Worm (Caenorhabditis elegans) whole organism, L1 larva: ENCODE measurements around the gene F01G10.6.

Experiments
- C34B4.2 ChIP-seq: sonication (generic microtip); optimal IDR thresholded peaks from 2 replicates; lab custom pipeline; 2017; ENCODE audit warnings: mild to moderate bottlenecking, missing genetic modification characterization, missing compliant biosample characterization
- F16B12.6 ChIP-seq: fragments of 150-350 bp; optimal IDR thresholded peaks from 2 replicates; lab custom pipeline; 2014; ENCODE audit warnings: missing biosample characterization, missing genetic modification characterization
- alr-1 ChIP-seq: fragments of 200-800 bp; sonication (Bioruptor generic); optimal IDR thresholded peaks from 2 replicates; lab custom pipeline; 2018; ENCODE audit warnings: borderline replicate concordance, mild to moderate bottlenecking, missing genetic modification characterization, missing compliant biosample characterization
- ama-1 ChIP-seq: fragments of 150-350 bp; optimal IDR thresholded peaks from 2 replicates; lab custom pipeline; 2014
- blmp-1 ChIP-seq: fragments of 150-350 bp; optimal IDR thresholded peaks from 2 replicates; lab custom pipeline; 2014; ENCODE audit warnings: missing biosample characterization, missing genetic modification characterization
- ceh-8 ChIP-seq: fragments of 200-800 bp; sonication (Bioruptor generic); optimal IDR thresholded peaks from 2 replicates; lab custom pipeline; 2018; ENCODE audit warnings: mild to moderate bottlenecking, missing genetic modification characterization, moderate library complexity, missing compliant biosample characterization
- ceh-82 ChIP-seq, 3 experiments: fragments of 150-350 bp in 1 of 3; sonication (generic microtip) in 2 of 3; optimal IDR thresholded peaks; 2 replicates each; lab custom pipeline; 2014 to 2017; ENCODE audit warnings: missing biosample characterization in 3 of 3, missing genetic modification characterization in 3 of 3
- ceh-88 ChIP-seq: fragments of 200-800 bp; sonication (Bioruptor generic); IDR thresholded peaks from 2 replicates; pipeline ENCODE4 v1.3.6; 2022; ENCODE audit warnings: missing genetic modification characterization, missing compliant biosample characterization
- ceh-90 ChIP-seq: sonication (generic microtip); optimal IDR thresholded peaks from 2 replicates; lab custom pipeline; 2016; ENCODE audit warnings: missing genetic modification characterization, missing compliant biosample characterization
- ces-1 ChIP-seq: fragments of 150-350 bp; optimal IDR thresholded peaks from 2 replicates; lab custom pipeline; 2014; ENCODE audit warnings: missing biosample characterization, missing genetic modification reagents, missing genetic modification characterization
- efl-1 ChIP-seq, 4 experiments: fragments of 150-350 bp; optimal IDR thresholded peaks in 3 of 4; peaks in 1 of 4; 1 replicate in 1 of 4; 2 replicates in 3 of 4; lab custom pipeline; 2014; ENCODE audit warnings: missing biosample characterization in 2 of 4, missing genetic modification characterization in 2 of 4, missing genetic modification reagents in 2 of 4
- egl-27 ChIP-seq, 2 experiments: fragments of 150-350 bp in 1 of 2; sonication (generic microtip); optimal IDR thresholded peaks; 3 replicates each; lab custom pipeline; 2017 to 2018; ENCODE audit warnings: missing biosample characterization in 2 of 2, missing genetic modification characterization in 2 of 2, missing genetic modification reagents in 2 of 2
- elt-3 ChIP-seq, 6 experiments: fragments of 150-350 bp in 1 of 6; sonication (generic microtip); optimal IDR thresholded peaks; 2 replicates each; lab custom pipeline; 2017 to 2018; ENCODE audit warnings: missing biosample characterization in 6 of 6, missing genetic modification characterization in 6 of 6, inconsistent platforms in 1 of 6
- ets-5 ChIP-seq: fragments of 200-800 bp; sonication (Bioruptor generic); IDR thresholded peaks from 2 replicates; pipeline ENCODE4 v1.3.6; 2022; ENCODE audit warnings: missing genetic modification characterization, missing compliant biosample characterization
- fkh-10 ChIP-seq: sonication (generic microtip); optimal IDR thresholded peaks from 2 replicates; lab custom pipeline; 2017; ENCODE audit warnings: missing biosample characterization, missing genetic modification reagents, missing genetic modification characterization
- fkh-8 ChIP-seq: sonication (generic microtip); optimal IDR thresholded peaks from 2 replicates; lab custom pipeline; 2016; ENCODE audit warnings: mild to moderate bottlenecking, missing genetic modification characterization, missing compliant biosample characterization
- grh-1 ChIP-seq: fragments of 200-800 bp; sonication (Bioruptor generic); IDR thresholded peaks from 2 replicates; pipeline ENCODE4 v1.3.6; 2022; ENCODE audit warnings: missing genetic modification reagents, missing genetic modification characterization, missing compliant biosample characterization
- hlh-4 ChIP-seq: sonication (generic microtip); optimal IDR thresholded peaks from 2 replicates; lab custom pipeline; 2016; ENCODE audit warnings: mild to moderate bottlenecking, missing genetic modification characterization, missing compliant biosample characterization
- hpl-2 ChIP-seq: fragments of 150-350 bp; optimal IDR thresholded peaks from 2 replicates; lab custom pipeline; 2014; ENCODE audit warnings: missing biosample characterization, missing genetic modification reagents, missing genetic modification characterization
- irx-1 ChIP-seq: sonication (generic microtip); optimal IDR thresholded peaks from 2 replicates; lab custom pipeline; 2016; ENCODE audit warnings: missing genetic modification characterization, missing compliant biosample characterization
- isw-1 ChIP-seq: fragments of 200-800 bp; sonication (Bioruptor generic); IDR thresholded peaks from 2 replicates; pipeline ENCODE4 v1.3.6; 2022; ENCODE audit warnings: missing genetic modification characterization, missing compliant biosample characterization
- lin-14 ChIP-seq: fragments of 200-800 bp; sonication (Bioruptor generic); optimal IDR thresholded peaks from 2 replicates; lab custom pipeline; 2018; ENCODE audit warnings: mild to moderate bottlenecking, missing genetic modification characterization, moderate library complexity, missing compliant biosample characterization
- lin-35 ChIP-seq, 2 experiments: fragments of 150-350 bp; optimal IDR thresholded peaks; 2 replicates each; lab custom pipeline; 2014; ENCODE audit warnings: missing biosample characterization in 2 of 2, missing genetic modification characterization in 2 of 2, missing genetic modification reagents in 2 of 2
- lsy-2 ChIP-seq, 2 experiments: fragments of 150-350 bp; optimal IDR thresholded peaks; 2 replicates each; lab custom pipeline; 2014; ENCODE audit warnings: missing biosample characterization in 2 of 2, missing genetic modification characterization in 2 of 2
- mdl-1 ChIP-seq, 2 experiments: fragments of 150-350 bp; optimal IDR thresholded peaks; 2 replicates each; lab custom pipeline; 2014 to 2017; ENCODE audit warnings: missing biosample characterization in 2 of 2, missing genetic modification characterization in 2 of 2, inconsistent platforms in 1 of 2
- nhr-11 ChIP-seq: fragments of 150-350 bp; optimal IDR thresholded peaks from 2 replicates; lab custom pipeline; 2014; ENCODE audit warnings: missing biosample characterization, missing genetic modification characterization
- nhr-12 ChIP-seq: sonication (generic microtip); optimal IDR thresholded peaks from 2 replicates; lab custom pipeline; 2017; ENCODE audit warnings: missing biosample characterization, missing genetic modification characterization
- nhr-19 ChIP-seq: fragments of 200-800 bp; sonication (Bioruptor generic); conservative IDR thresholded peaks from 2 replicates; pipeline ENCODE4 v1.3.6; 2022; ENCODE audit warnings: missing genetic modification characterization, missing compliant biosample characterization
- nhr-20 ChIP-seq: sonication (generic microtip); optimal IDR thresholded peaks from 2 replicates; lab custom pipeline; 2016; ENCODE audit warnings: mild to moderate bottlenecking, missing genetic modification characterization, missing compliant biosample characterization
- nhr-28 ChIP-seq: fragments of 150-350 bp; optimal IDR thresholded peaks from 2 replicates; lab custom pipeline; 2014; ENCODE audit warnings: missing biosample characterization, missing genetic modification characterization
- nhr-47 ChIP-seq: sonication (generic microtip); optimal IDR thresholded peaks from 2 replicates; lab custom pipeline; 2016; ENCODE audit warnings: mild to moderate bottlenecking, missing genetic modification characterization, moderate library complexity, missing compliant biosample characterization
- nhr-71 ChIP-seq: sonication (generic microtip); optimal IDR thresholded peaks from 2 replicates; lab custom pipeline; 2016; ENCODE audit warnings: mild to moderate bottlenecking, missing genetic modification characterization, moderate library complexity, missing compliant biosample characterization
- nhr-76 ChIP-seq: sonication (generic microtip); optimal IDR thresholded peaks from 2 replicates; lab custom pipeline; 2017; ENCODE audit warnings: missing biosample characterization, missing genetic modification characterization
- nhr-77 ChIP-seq: fragments of 150-350 bp; optimal IDR thresholded peaks from 2 replicates; lab custom pipeline; 2014; ENCODE audit warnings: missing biosample characterization, missing genetic modification characterization
- nhr-85 ChIP-seq: sonication (generic microtip); peaks from one replicate; lab custom pipeline; 2016; ENCODE audit warnings: missing genetic modification characterization, inconsistent platforms, missing compliant biosample characterization
- pqm-1 ChIP-seq: sonication (generic microtip); optimal IDR thresholded peaks from 3 replicates; lab custom pipeline; 2017; ENCODE audit warnings: missing biosample characterization, missing genetic modification characterization
- rnt-1 ChIP-seq: sonication (generic microtip); optimal IDR thresholded peaks from 2 replicates; lab custom pipeline; 2016; ENCODE audit warnings: mild to moderate bottlenecking, missing genetic modification characterization, moderate library complexity, missing compliant biosample characterization
- snpc-4 ChIP-seq: fragments of 150-350 bp; optimal IDR thresholded peaks from 2 replicates; lab custom pipeline; 2014; ENCODE audit warnings: missing biosample characterization, missing genetic modification characterization
- snu-23 ChIP-seq: sonication (generic microtip); optimal IDR thresholded peaks from 2 replicates; lab custom pipeline; 2016; ENCODE audit warnings: missing genetic modification characterization, missing compliant biosample characterization
- sptf-1 ChIP-seq: fragments of 150-350 bp; optimal IDR thresholded peaks from 2 replicates; lab custom pipeline; 2014; ENCODE audit warnings: missing biosample characterization, missing genetic modification characterization
- sup-37 ChIP-seq: fragments of 200-800 bp; sonication (Bioruptor generic); optimal IDR thresholded peaks from 2 replicates; lab custom pipeline; 2018; ENCODE audit warnings: mild to moderate bottlenecking, missing genetic modification characterization, missing compliant biosample characterization
- tbx-2 ChIP-seq: sonication (generic microtip); optimal IDR thresholded peaks from 2 replicates; lab custom pipeline; 2016; ENCODE audit warnings: missing genetic modification characterization, missing compliant biosample characterization
- tlp-1 ChIP-seq: fragments of 150-350 bp; optimal IDR thresholded peaks from 2 replicates; lab custom pipeline; 2014; ENCODE audit warnings: missing biosample characterization, missing genetic modification characterization
- unc-130 ChIP-seq: fragments of 150-350 bp; optimal IDR thresholded peaks from 2 replicates; lab custom pipeline; 2017; ENCODE audit warnings: missing biosample characterization, missing genetic modification characterization, inconsistent platforms
- unc-30 ChIP-seq: sonication (generic microtip); optimal IDR thresholded peaks from 2 replicates; lab custom pipeline; 2017; ENCODE audit warnings: missing biosample characterization, missing genetic modification characterization
- xbp-1 ChIP-seq: sonication (generic microtip); optimal IDR thresholded peaks from 2 replicates; lab custom pipeline; 2016; ENCODE audit warnings: missing genetic modification characterization, missing compliant biosample characterization
- zag-1 ChIP-seq: fragments of 150-350 bp; optimal IDR thresholded peaks from 2 replicates; lab custom pipeline; 2014; ENCODE audit warnings: missing biosample characterization, missing genetic modification characterization

Gene F01G10.6

DNA sequence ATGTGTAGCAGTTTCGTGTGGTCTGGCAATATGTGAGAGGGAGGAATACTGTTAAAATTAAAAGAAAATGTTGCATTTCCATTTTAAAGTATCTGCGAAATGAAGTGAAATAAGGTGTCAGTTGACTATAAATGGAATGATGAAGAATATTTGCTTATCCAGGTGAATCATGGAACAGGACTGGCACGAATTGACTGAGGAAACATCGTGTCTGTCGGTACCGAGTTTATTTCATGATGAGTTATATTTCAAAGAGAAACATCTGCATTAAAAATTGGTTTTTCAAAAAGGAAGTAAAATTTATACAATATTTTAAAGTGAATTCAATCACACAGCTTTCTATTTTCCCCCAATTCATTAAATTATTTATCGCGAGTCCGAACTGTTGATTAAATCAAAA, at the start of gene F01G10.6:
Gene F01G10.6 (minus strand): TSS at position 101 of the 400 bp plus-strand sequence.
- TF ChIP-seq hpl-2 (GFP tag; lab: Kevin White, UChicago) (no peak), nhr-85 (no peak), lin-35 (GFP tag; optimal IDR thresholded peaks at IDR 0.05; lab: Kevin White, UChicago) (no peak), nhr-12 (tag; lab: Kevin White, UChicago) (no peak), pqm-1 (no peak), nhr-28 (no peak), rnt-1 (no peak), sup-37 (GFP tag; lab: Kevin White, UChicago) (no peak), ces-1 (GFP tag; lab: Kevin White, UChicago) (no peak), nhr-19 (GFP tag; lab: Robert Waterston, UW) (no peak)

DNA sequence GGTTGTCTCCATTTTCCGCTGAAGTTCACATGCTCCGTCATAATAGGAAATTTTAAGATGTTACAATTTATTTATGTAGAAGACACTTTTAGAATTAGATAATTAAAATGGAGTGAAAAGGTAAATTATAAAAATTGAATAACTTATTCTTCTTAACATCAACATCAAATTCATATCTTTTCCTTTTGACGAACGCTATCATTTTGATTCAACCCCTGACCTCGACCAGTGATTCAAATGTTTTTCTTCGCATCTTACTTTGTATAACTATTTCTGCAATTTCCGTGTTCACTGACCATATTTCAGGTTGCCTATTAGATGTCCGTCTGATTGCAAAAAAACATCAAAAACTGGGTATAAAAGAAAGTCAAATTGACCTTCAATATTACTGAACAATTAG, 49.5 kb upstream of the F01G10.6 start, which contains the start of gene Y43C5A.7:
Gene Y43C5A.7 (plus strand): TSS at position 301 of the 400 bp plus-strand sequence.
- TF ChIP-seq ceh-88 (GFP tag; lab: Robert Waterston, UW) = no peak
- TF ChIP-seq xbp-1 = no peak
- no peak for TF ChIP-seq ceh-90 (tag; lab: Kevin White, UChicago)
- no peak for TF ChIP-seq nhr-76 (tag; lab: Kevin White, UChicago)
- TF ChIP-seq nhr-77 (tag; lab: Kevin White, UChicago) = no peak

DNA sequence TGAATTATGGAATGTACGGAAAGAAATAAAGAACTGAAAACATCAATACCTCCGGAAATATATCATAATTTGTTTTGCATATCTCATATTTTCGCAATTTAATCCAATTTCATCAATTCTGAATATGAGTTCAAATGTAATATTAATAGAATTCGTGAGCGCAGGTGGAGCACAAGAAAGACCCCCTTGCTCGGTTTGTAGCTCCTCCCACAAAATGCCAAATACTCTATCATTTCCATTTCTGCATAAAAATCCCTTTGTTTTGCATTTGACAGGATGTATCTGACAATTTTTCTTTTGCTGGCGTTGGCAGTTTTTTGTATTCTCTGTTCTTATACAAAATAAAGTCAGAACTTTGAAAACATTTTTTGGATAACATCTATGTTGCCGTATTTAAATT, 47.6 kb upstream of the F01G10.6 start:
- TF ChIP-seq nhr-85 (peak; percentile 75), nhr-71 (tag; lab: Kevin White, UChicago) (peak; percentile 37), zag-1 (tag; lab: Kevin White, UChicago) (no peak), alr-1 (no peak)

DNA sequence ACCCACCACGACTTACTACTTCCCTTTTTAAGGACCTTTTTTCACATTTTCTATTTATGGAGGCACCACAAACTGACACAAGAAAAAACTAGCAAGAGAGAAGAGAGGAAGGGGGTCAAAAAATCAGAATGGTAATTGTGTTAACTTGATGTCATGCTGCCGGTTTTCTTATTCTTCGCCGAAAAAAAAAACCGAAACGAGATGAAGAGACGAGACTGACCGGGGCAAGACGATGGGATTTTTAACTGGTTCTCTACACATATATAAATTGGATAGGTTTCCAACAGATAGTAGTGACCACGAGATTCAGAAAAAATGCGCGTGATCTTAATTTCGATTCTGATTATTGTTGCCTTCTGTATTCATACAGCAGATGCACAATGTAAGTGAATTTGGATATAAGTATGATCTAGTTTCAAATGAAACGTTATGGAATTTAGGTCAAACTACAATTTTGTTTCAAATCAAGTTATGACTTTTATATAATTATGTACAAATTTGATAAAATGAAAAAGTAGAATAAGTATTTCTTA, 46.4 kb upstream of the F01G10.6 start, which contains the start of gene Y43C5A.3:
Gene Y43C5A.3 (plus strand): TSS at position 256 of the 533 bp plus-strand sequence.
- TF ChIP-seq tlp-1 (tag; lab: Kevin White, UChicago) (no peak), lin-35 (GFP tag; optimal IDR thresholded peaks at IDR 0.05; lab: Kevin White, UChicago) (peak in 1 of 2 experiments; percentile 28), snpc-4 (tag; lab: Kevin White, UChicago) (no peak), grh-1 (GFP tag; lab: Robert Waterston, UW) (no peak), nhr-47 (tag; lab: Kevin White, UChicago) (peak; percentile 18), elt-3 (tag; optimal IDR thresholded peaks at IDR 0.05; lab: Kevin White, UChicago) (peak in 1 of 6 experiments; percentile 67), tbx-2 (tag; lab: Kevin White, UChicago) (peak; percentile 11), lsy-2 (tag; optimal IDR thresholded peaks at IDR 0.05; lab: Kevin White, UChicago) (no peak), nhr-71 (tag; lab: Kevin White, UChicago) (peak; percentile 53), ets-5 (GFP tag; lab: Robert Waterston, UW) (no peak), mdl-1 (tag; optimal IDR thresholded peaks at IDR 0.05; lab: Kevin White, UChicago) (peak in 1 of 2 experiments; percentile 4), C34B4.2 (tag; lab: Kevin White, UChicago) (no peak), sptf-1 (tag; lab: Kevin White, UChicago) (no peak), egl-27 (tag; optimal IDR thresholded peaks at IDR 0.05; lab: Kevin White, UChicago) (no peak), ceh-88 (GFP tag; lab: Robert Waterston, UW) (no peak), hlh-4 (tag; lab: Kevin White, UChicago) (no peak), nhr-85 (peak; percentile 70), hpl-2 (GFP tag; lab: Kevin White, UChicago) (no peak), alr-1 (no peak), nhr-19 (GFP tag; lab: Robert Waterston, UW) (no peak), unc-130 (no peak), ama-1 (lab: Kevin White, UChicago) (no peak), blmp-1 (tag; lab: Kevin White, UChicago) (peak; percentile 69), fkh-8 (tag; lab: Kevin White, UChicago) (no peak), snu-23 (GFP tag; lab: Kevin White, UChicago) (peak; percentile 45), unc-30 (tag; lab: Kevin White, UChicago) (no peak), nhr-11 (tag; lab: Kevin White, UChicago) (no peak), ceh-82 (tag; optimal IDR thresholded peaks at IDR 0.05; lab: Kevin White, UChicago) (no peak), lin-14 (GFP tag; lab: Kevin White, UChicago) (peak; percentile 56), irx-1 (tag; lab: Kevin White, UChicago) (no peak), F16B12.6 (no peak), ceh-8 (GFP tag; lab: Kevin White, UChicago) (no peak), fkh-10 (GFP tag; lab: Kevin White, UChicago) (no peak), efl-1 (optimal IDR thresholded peaks at IDR 0.05; lab: Kevin White, UChicago) (no peak), efl-1 (GFP tag; optimal IDR thresholded peaks at IDR 0.05 in 1 of 2; lab: Kevin White, UChicago) (peak in 1 of 2 experiments; percentile 82), nhr-20 (tag; lab: Kevin White, UChicago) (peak; percentile 57), isw-1 (GFP tag; lab: Robert Waterston, UW) (no peak)
